Worm (Caenorhabditis elegans) whole organism, mixed stage, embryonic: ENCODE data around the gene W02H5.8.

Experiments used
- M03D4.4 ChIP-seq: sonication (generic microtip); optimal IDR thresholded peaks from 2 replicates; lab custom pipeline; 2017; ENCODE audit warnings: mild to moderate bottlenecking, missing genetic modification characterization, missing compliant biosample characterization
- bed-3 ChIP-seq: fragments of 200-800 bp; sonication (Bioruptor generic); optimal IDR thresholded peaks from 3 replicates; lab custom pipeline; 2018; ENCODE audit warnings: mild to moderate bottlenecking, missing genetic modification characterization, moderate library complexity, missing compliant biosample characterization
- blmp-1 ChIP-seq: fragments of 150-350 bp; optimal IDR thresholded peaks from 2 replicates; lab custom pipeline; 2014; ENCODE audit warnings: missing biosample characterization, missing genetic modification characterization
- ceh-39 ChIP-seq: fragments of 150-350 bp; optimal IDR thresholded peaks from 2 replicates; lab custom pipeline; 2014; ENCODE audit warnings: missing biosample characterization, missing genetic modification characterization
- ceh-43 ChIP-seq: fragments of 200-800 bp; sonication (Bioruptor generic); optimal IDR thresholded peaks from 2 replicates; lab custom pipeline; 2018; ENCODE audit warnings: mild to moderate bottlenecking, missing genetic modification characterization, moderate library complexity, missing compliant biosample characterization
- ceh-83 ChIP-seq: fragments of 200-800 bp; sonication (Bioruptor generic); optimal IDR thresholded peaks from 2 replicates; lab custom pipeline; 2018; ENCODE audit warnings: mild to moderate bottlenecking, missing genetic modification characterization, missing compliant biosample characterization
- ces-1 ChIP-seq: fragments of 150-350 bp; optimal IDR thresholded peaks from 2 replicates; lab custom pipeline; 2014; ENCODE audit warnings: missing biosample characterization, missing genetic modification reagents, missing genetic modification characterization
- cnd-1 ChIP-seq: fragments of 200-800 bp; sonication (Bioruptor generic); optimal IDR thresholded peaks from 2 replicates; lab custom pipeline; 2018; ENCODE audit warnings: mild to moderate bottlenecking, missing genetic modification characterization, missing compliant biosample characterization
- drap-1 ChIP-seq: fragments of 200-800 bp; sonication (Bioruptor generic); optimal IDR thresholded peaks from 3 replicates; lab custom pipeline; 2018; ENCODE audit warnings: mild to moderate bottlenecking, missing genetic modification characterization, missing compliant biosample characterization
- elt-3 ChIP-seq: fragments of 150-350 bp; optimal IDR thresholded peaks from 2 replicates; lab custom pipeline; 2014; ENCODE audit warnings: missing biosample characterization, missing genetic modification characterization
- flh-1 ChIP-seq: fragments of 200-800 bp; sonication (Bioruptor generic); optimal IDR thresholded peaks from 2 replicates; lab custom pipeline; 2018; ENCODE audit warnings: mild to moderate bottlenecking, missing genetic modification characterization, moderate library complexity, missing compliant biosample characterization
- ham-2 ChIP-seq: fragments of 200-800 bp; sonication (Bioruptor generic); optimal IDR thresholded peaks from 2 replicates; lab custom pipeline; 2018; ENCODE audit warnings: mild to moderate bottlenecking, missing genetic modification characterization, missing compliant biosample characterization
- hlh-1 ChIP-seq: fragments of 150-350 bp; optimal IDR thresholded peaks from 2 replicates; lab custom pipeline; 2014; ENCODE audit warnings: missing biosample characterization, missing genetic modification reagents, missing genetic modification characterization
- lin-13 ChIP-seq: fragments of 150-350 bp; optimal IDR thresholded peaks from 2 replicates; lab custom pipeline; 2014; ENCODE audit warnings: missing biosample characterization, missing genetic modification characterization
- lin-32 ChIP-seq: fragments of 200-800 bp; sonication (Bioruptor generic); optimal IDR thresholded peaks from 2 replicates; lab custom pipeline; 2018; ENCODE audit warnings: mild to moderate bottlenecking, missing genetic modification characterization, missing compliant biosample characterization
- lsy-2 ChIP-seq: fragments of 150-350 bp; optimal IDR thresholded peaks from 2 replicates; lab custom pipeline; 2014; ENCODE audit warnings: missing biosample characterization, missing genetic modification characterization
- mab-5 ChIP-seq: fragments of 150-350 bp; optimal IDR thresholded peaks from 2 replicates; lab custom pipeline; 2014; ENCODE audit warnings: missing biosample characterization, missing genetic modification characterization
- mep-1 ChIP-seq: fragments of 150-350 bp; optimal IDR thresholded peaks from 2 replicates; lab custom pipeline; 2017; ENCODE audit warnings: missing biosample characterization, missing genetic modification reagents, missing genetic modification characterization, inconsistent platforms
- mls-2 ChIP-seq: sonication (generic microtip); optimal IDR thresholded peaks from 2 replicates; lab custom pipeline; 2016; ENCODE audit warnings: mild to moderate bottlenecking, missing genetic modification characterization, moderate library complexity, missing compliant biosample characterization
- nhr-12 ChIP-seq: fragments of 150-350 bp; optimal IDR thresholded peaks from 2 replicates; lab custom pipeline; 2014; ENCODE audit warnings: missing biosample characterization, missing genetic modification characterization
- nhr-237 ChIP-seq: fragments of 150-350 bp; optimal IDR thresholded peaks from 2 replicates; lab custom pipeline; 2014; ENCODE audit warnings: missing biosample characterization, missing genetic modification characterization
- nhr-28 ChIP-seq: fragments of 150-350 bp; optimal IDR thresholded peaks from 2 replicates; lab custom pipeline; 2014; ENCODE audit warnings: missing biosample characterization, missing genetic modification characterization
- pha-4 ChIP-seq: fragments of 150-350 bp; optimal IDR thresholded peaks from 2 replicates; lab custom pipeline; 2018; ENCODE audit warnings: missing biosample characterization, missing genetic modification reagents, missing genetic modification characterization
- sem-2 ChIP-seq: fragments of 200-800 bp; sonication (Bioruptor generic); optimal IDR thresholded peaks from 2 replicates; lab custom pipeline; 2018; ENCODE audit warnings: mild to moderate bottlenecking, missing genetic modification characterization, missing compliant biosample characterization
- snpc-4 ChIP-seq: fragments of 150-350 bp; optimal IDR thresholded peaks from 2 replicates; lab custom pipeline; 2014; ENCODE audit warnings: missing biosample characterization, missing genetic modification characterization
- sptf-1 ChIP-seq: sonication (generic microtip); optimal IDR thresholded peaks from 2 replicates; lab custom pipeline; 2017; ENCODE audit warnings: mild to moderate bottlenecking, missing genetic modification characterization, moderate library complexity, missing compliant biosample characterization
- tbx-8 ChIP-seq: fragments of 200-800 bp; sonication (Bioruptor generic); optimal IDR thresholded peaks from 2 replicates; lab custom pipeline; 2018; ENCODE audit warnings: mild to moderate bottlenecking, missing genetic modification characterization, moderate library complexity, missing compliant biosample characterization
- unc-120 ChIP-seq: sonication (generic microtip); optimal IDR thresholded peaks from 2 replicates; lab custom pipeline; 2017; ENCODE audit warnings: missing genetic modification characterization, missing compliant biosample characterization; ENCODE audit not compliant: poor library complexity, severe bottlenecking
- zip-8 ChIP-seq: fragments of 150-350 bp; optimal IDR thresholded peaks from 2 replicates; lab custom pipeline; 2014; ENCODE audit warnings: missing biosample characterization, missing genetic modification characterization

W02H5.8 gene

DNA sequence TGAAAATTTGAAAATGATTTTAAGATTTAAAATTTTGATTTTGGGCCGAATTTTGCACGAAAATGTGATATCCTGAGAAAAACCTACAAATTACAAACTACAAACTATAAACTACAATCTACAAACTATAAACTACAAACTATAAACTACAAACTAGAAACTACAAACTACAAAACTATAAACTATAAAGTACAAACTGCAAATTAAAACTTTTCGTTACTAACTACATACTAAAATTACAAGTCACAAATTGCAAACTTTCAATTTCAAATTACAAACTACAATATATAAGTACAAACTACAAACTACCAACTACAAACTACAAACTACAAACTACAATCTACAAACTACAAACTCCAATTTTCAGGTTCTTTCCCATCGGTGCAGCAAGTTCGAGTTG, 31.0 kb upstream of the W02H5.8 start:
- TF ChIP-seq drap-1 (GFP tag; lab: Kevin White, UChicago) (no peak), nhr-237 (tag; lab: Kevin White, UChicago) (no peak), blmp-1 (tag; lab: Kevin White, UChicago) (no peak), ceh-39 (tag; lab: Kevin White, UChicago) (no peak), mls-2 (no peak), nhr-28 (tag; lab: Kevin White, UChicago) (no peak), mab-5 (tag; lab: Kevin White, UChicago) (no peak), snpc-4 (tag; lab: Kevin White, UChicago) (no peak), sptf-1 (tag; lab: Kevin White, UChicago) (no peak), hlh-1 (tag; lab: Kevin White, UChicago) (no peak), ham-2 (GFP tag; lab: Kevin White, UChicago) (no peak), sem-2 (no peak), pha-4 (tag; lab: Kevin White, UChicago) (no peak), mep-1 (tag; lab: Kevin White, UChicago) (no peak), zip-8 (tag; lab: Kevin White, UChicago) (no peak), bed-3 (GFP tag; lab: Kevin White, UChicago) (no peak), flh-1 (GFP tag; lab: Kevin White, UChicago) (no peak), M03D4.4 (tag; lab: Kevin White, UChicago) (no peak), nhr-12 (tag; lab: Kevin White, UChicago) (no peak), unc-120 (no peak)

DNA sequence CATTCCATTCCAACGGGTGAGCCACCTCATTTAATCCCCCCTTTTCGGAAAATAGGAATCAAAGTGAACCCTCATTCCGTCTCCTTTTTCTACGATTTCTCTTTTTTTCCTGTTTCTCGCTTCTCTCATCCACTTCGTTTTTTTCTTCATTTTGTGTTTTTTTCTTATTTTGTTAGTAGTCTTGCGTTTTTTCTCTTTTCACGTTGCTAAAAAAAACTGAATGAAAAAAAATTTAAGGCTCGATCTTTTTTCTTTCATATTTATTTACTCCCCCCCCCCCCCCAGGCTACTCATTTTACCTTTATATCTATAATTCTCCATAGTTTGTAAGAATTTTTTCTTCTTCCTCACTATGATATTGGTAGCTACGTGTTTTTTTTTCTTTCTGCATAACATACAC, 25.2 kb upstream of the W02H5.8 start:
- TF ChIP-seq bed-3 (GFP tag; lab: Kevin White, UChicago) (no peak), M03D4.4 (tag; lab: Kevin White, UChicago) (no peak), zip-8 (tag; lab: Kevin White, UChicago) (no peak), drap-1 (GFP tag; lab: Kevin White, UChicago) (no peak), ceh-39 (tag; lab: Kevin White, UChicago) (no peak)

- TF ChIP-seq ceh-43 (GFP tag; lab: Kevin White, UChicago) (no peak), blmp-1 (tag; lab: Kevin White, UChicago) (peak; percentile 6)
Measured at ce11 chrV:2675692-2676091, 23.2 kb upstream of the W02H5.8 start.

DNA sequence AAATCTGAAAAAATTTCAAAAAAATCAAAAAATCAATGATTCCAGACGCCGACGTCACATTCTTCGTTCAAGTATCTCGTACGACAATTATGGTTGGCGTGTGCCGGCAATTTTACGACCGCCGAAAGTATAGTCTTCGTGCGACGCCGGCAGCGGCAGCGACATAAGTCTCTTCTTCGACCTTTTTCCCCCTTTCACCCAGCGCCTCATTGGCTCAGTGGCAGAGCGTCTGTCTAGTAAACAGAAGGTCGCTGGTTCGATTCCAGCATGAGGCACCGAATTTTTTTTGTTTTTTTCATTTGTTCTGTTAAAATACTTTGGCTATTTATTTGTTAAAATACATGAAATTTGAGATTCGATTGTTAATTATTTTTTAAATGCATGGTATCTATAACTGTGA, 21.4 kb upstream of the W02H5.8 start:
- TF ChIP-seq hlh-1 (tag; lab: Kevin White, UChicago): peak; percentile 10
- TF ChIP-seq mls-2: peak; percentile 81
- TF ChIP-seq ceh-83 (GFP tag; lab: Kevin White, UChicago): peak; percentile 90
- peak; percentile 49 for TF ChIP-seq ceh-43 (GFP tag; lab: Kevin White, UChicago)
- peak; percentile 59 for TF ChIP-seq sem-2
- TF ChIP-seq bed-3 (GFP tag; lab: Kevin White, UChicago): peak; percentile 61
- peak; percentile 63 for TF ChIP-seq M03D4.4 (tag; lab: Kevin White, UChicago)
- TF ChIP-seq sptf-1 (tag; lab: Kevin White, UChicago): peak; percentile 79
- no peak for TF ChIP-seq elt-3
- TF ChIP-seq lin-13 (tag; lab: Kevin White, UChicago): no peak
- peak; percentile 32 for TF ChIP-seq unc-120
- TF ChIP-seq drap-1 (GFP tag; lab: Kevin White, UChicago): peak; percentile 60
- TF ChIP-seq cnd-1 (tag; lab: Kevin White, UChicago): peak; percentile 59
- TF ChIP-seq lin-32 (GFP tag; lab: Kevin White, UChicago): no peak
- no peak for TF ChIP-seq lsy-2 (tag; lab: Kevin White, UChicago)
- peak; percentile 14 for TF ChIP-seq flh-1 (GFP tag; lab: Kevin White, UChicago)

ce11 chrV:2672603-2673002, 20.1 kb upstream of the W02H5.8 start, which contains the start of gene W02G9.3:
W02G9.3 (plus strand) TSS chrV:2672986.
- TF ChIP-seq nhr-237 (tag; lab: Kevin White, UChicago): peak; percentile 73
- TF ChIP-seq nhr-28 (tag; lab: Kevin White, UChicago): no peak
- TF ChIP-seq bed-3 (GFP tag; lab: Kevin White, UChicago): no peak
- peak; percentile 54 for TF ChIP-seq sptf-1 (tag; lab: Kevin White, UChicago)
- peak; percentile 95 for TF ChIP-seq mab-5 (tag; lab: Kevin White, UChicago)
- TF ChIP-seq tbx-8: no peak
- TF ChIP-seq lsy-2 (tag; lab: Kevin White, UChicago): peak; percentile 61
- TF ChIP-seq cnd-1 (tag; lab: Kevin White, UChicago): no peak
- TF ChIP-seq lin-13 (tag; lab: Kevin White, UChicago): peak; percentile 60
- peak; percentile 14 for TF ChIP-seq ceh-43 (GFP tag; lab: Kevin White, UChicago)
- no peak for TF ChIP-seq M03D4.4 (tag; lab: Kevin White, UChicago)
- peak; percentile 40 for TF ChIP-seq mls-2
- TF ChIP-seq hlh-1 (tag; lab: Kevin White, UChicago): no peak
- TF ChIP-seq zip-8 (tag; lab: Kevin White, UChicago): no peak
- peak; percentile 69 for TF ChIP-seq mep-1 (tag; lab: Kevin White, UChicago)
- TF ChIP-seq ces-1 (GFP tag; lab: Kevin White, UChicago): peak; percentile 91
- peak; percentile 65 for TF ChIP-seq pha-4 (tag; lab: Kevin White, UChicago)
- no peak for TF ChIP-seq unc-120
- TF ChIP-seq, all 35 proteins: peak for 10
